Worm (Caenorhabditis elegans): ENCODE data around the gene mltn-13.

- TF ChIP-seq lir-3 (tag; optimal IDR thresholded peaks at IDR 0.05; ENCODE audit: poor library complexity) = no peak
- no peak for TF ChIP-seq ceh-82 (tag; optimal IDR thresholded peaks at IDR 0.05)
- TF ChIP-seq F16B12.6 (tag; optimal IDR thresholded peaks at IDR 0.05) = no peak
- no peak for TF ChIP-seq nhr-28 (tag; optimal IDR thresholded peaks at IDR 0.05)
- no peak for TF ChIP-seq nhr-77 (tag; optimal IDR thresholded peaks at IDR 0.05)
- no peak for TF ChIP-seq jun-1 (tag; optimal IDR thresholded peaks at IDR 0.05)
- no peak for TF ChIP-seq lin-39 (tag; optimal IDR thresholded peaks at IDR 0.05)
- TF ChIP-seq ces-1 (GFP tag; optimal IDR thresholded peaks at IDR 0.05) = no peak
- no peak for TF ChIP-seq dsc-1 (tag; optimal IDR thresholded peaks at IDR 0.05)
- no peak for TF ChIP-seq ztf-11 (tag; optimal IDR thresholded peaks at IDR 0.05)
Measured at ce11 chrX:4453101-4453500, 4.9 kb upstream of the mltn-13 start.
